Worm (Caenorhabditis elegans) whole organism, L1 larva: ENCODE measurements around the gene F56C3.9.

ENCODE experiments used
- C16A3.4 ChIP-seq: fragments of 150-350 bp; optimal IDR thresholded peaks from 2 replicates; lab custom pipeline; 2014; ENCODE audit warnings: missing biosample characterization, missing genetic modification characterization
- C34B4.2 ChIP-seq: sonication (generic microtip); optimal IDR thresholded peaks from 2 replicates; lab custom pipeline; 2017; ENCODE audit warnings: mild to moderate bottlenecking, missing genetic modification characterization, missing compliant biosample characterization
- F16B12.6 ChIP-seq: fragments of 150-350 bp; optimal IDR thresholded peaks from 2 replicates; lab custom pipeline; 2014; ENCODE audit warnings: missing biosample characterization, missing genetic modification characterization
- Y116A8C.19 ChIP-seq: sonication (generic microtip); optimal IDR thresholded peaks from 2 replicates; lab custom pipeline; 2016; ENCODE audit warnings: missing compliant biosample characterization, missing genetic modification characterization, borderline replicate concordance
- aly-2 ChIP-seq: fragments of 150-350 bp; optimal IDR thresholded peaks from 2 replicates; lab custom pipeline; 2014; ENCODE audit warnings: missing biosample characterization, missing genetic modification characterization
- ama-1 ChIP-seq: fragments of 150-350 bp; optimal IDR thresholded peaks from 2 replicates; lab custom pipeline; 2014
- blmp-1 ChIP-seq: fragments of 150-350 bp; optimal IDR thresholded peaks from 2 replicates; lab custom pipeline; 2014; ENCODE audit warnings: missing biosample characterization, missing genetic modification characterization
- ceh-63 ChIP-seq: fragments of 200-800 bp; sonication (Bioruptor generic); optimal IDR thresholded peaks from 2 replicates; lab custom pipeline; 2018; ENCODE audit warnings: mild to moderate bottlenecking, missing genetic modification characterization, missing compliant biosample characterization
- ceh-82 ChIP-seq, 3 experiments: fragments of 150-350 bp in 1 of 3; sonication (generic microtip) in 2 of 3; optimal IDR thresholded peaks; 2 replicates each; lab custom pipeline; 2014 to 2017; ENCODE audit warnings: missing biosample characterization in 3 of 3, missing genetic modification characterization in 3 of 3
- ceh-88 ChIP-seq: fragments of 200-800 bp; sonication (Bioruptor generic); IDR thresholded peaks from 2 replicates; pipeline ENCODE4 v1.3.6; 2022; ENCODE audit warnings: missing genetic modification characterization, missing compliant biosample characterization
- ceh-90 ChIP-seq: sonication (generic microtip); optimal IDR thresholded peaks from 2 replicates; lab custom pipeline; 2016; ENCODE audit warnings: missing genetic modification characterization, missing compliant biosample characterization
- ces-1 ChIP-seq: fragments of 150-350 bp; optimal IDR thresholded peaks from 2 replicates; lab custom pipeline; 2014; ENCODE audit warnings: missing biosample characterization, missing genetic modification reagents, missing genetic modification characterization
- dsc-1 ChIP-seq: sonication (generic microtip); optimal IDR thresholded peaks from 2 replicates; lab custom pipeline; 2016; ENCODE audit warnings: mild to moderate bottlenecking, missing genetic modification characterization, missing compliant biosample characterization
- efl-1 ChIP-seq, 4 experiments: fragments of 150-350 bp; optimal IDR thresholded peaks in 3 of 4; peaks in 1 of 4; 1 replicate in 1 of 4; 2 replicates in 3 of 4; lab custom pipeline; 2014; ENCODE audit warnings: missing biosample characterization in 2 of 4, missing genetic modification characterization in 2 of 4, missing genetic modification reagents in 2 of 4
- efl-3 ChIP-seq: fragments of 200-800 bp; sonication (Bioruptor generic); optimal IDR thresholded peaks from 2 replicates; lab custom pipeline; 2018; ENCODE audit warnings: mild to moderate bottlenecking, missing genetic modification characterization, missing compliant biosample characterization
- egl-27 ChIP-seq, 2 experiments: fragments of 150-350 bp in 1 of 2; sonication (generic microtip); optimal IDR thresholded peaks; 3 replicates each; lab custom pipeline; 2017 to 2018; ENCODE audit warnings: missing biosample characterization in 2 of 2, missing genetic modification characterization in 2 of 2, missing genetic modification reagents in 2 of 2
- elt-3 ChIP-seq, 6 experiments: fragments of 150-350 bp in 1 of 6; sonication (generic microtip); optimal IDR thresholded peaks; 2 replicates each; lab custom pipeline; 2017 to 2018; ENCODE audit warnings: missing biosample characterization in 6 of 6, missing genetic modification characterization in 6 of 6, inconsistent platforms in 1 of 6
- fkh-10 ChIP-seq: sonication (generic microtip); optimal IDR thresholded peaks from 2 replicates; lab custom pipeline; 2017; ENCODE audit warnings: missing biosample characterization, missing genetic modification reagents, missing genetic modification characterization
- fos-1 ChIP-seq: fragments of 150-350 bp; optimal IDR thresholded peaks from 2 replicates; lab custom pipeline; 2014; ENCODE audit warnings: missing biosample characterization, missing genetic modification characterization
- grh-1 ChIP-seq: fragments of 200-800 bp; sonication (Bioruptor generic); IDR thresholded peaks from 2 replicates; pipeline ENCODE4 v1.3.6; 2022; ENCODE audit warnings: missing genetic modification reagents, missing genetic modification characterization, missing compliant biosample characterization
- hlh-4 ChIP-seq: sonication (generic microtip); optimal IDR thresholded peaks from 2 replicates; lab custom pipeline; 2016; ENCODE audit warnings: mild to moderate bottlenecking, missing genetic modification characterization, missing compliant biosample characterization
- hpl-2 ChIP-seq: fragments of 150-350 bp; optimal IDR thresholded peaks from 2 replicates; lab custom pipeline; 2014; ENCODE audit warnings: missing biosample characterization, missing genetic modification reagents, missing genetic modification characterization
- jun-1 ChIP-seq: fragments of 150-350 bp; optimal IDR thresholded peaks from 2 replicates; lab custom pipeline; 2014; ENCODE audit warnings: missing biosample characterization, missing genetic modification reagents, missing genetic modification characterization
- lin-13 ChIP-seq: fragments of 150-350 bp; optimal IDR thresholded peaks from 2 replicates; lab custom pipeline; 2014; ENCODE audit warnings: missing biosample characterization, missing genetic modification reagents, missing genetic modification characterization
- lin-39 ChIP-seq: fragments of 150-350 bp; optimal IDR thresholded peaks from 2 replicates; lab custom pipeline; 2014; ENCODE audit warnings: missing biosample characterization, missing genetic modification reagents, missing genetic modification characterization
- mab-9 ChIP-seq: fragments of 200-800 bp; sonication (Bioruptor generic); IDR thresholded peaks from 2 replicates; pipeline ENCODE4 v1.3.6; 2022; ENCODE audit warnings: missing genetic modification reagents, missing genetic modification characterization, missing compliant biosample characterization
- mdl-1 ChIP-seq, 2 experiments: fragments of 150-350 bp; optimal IDR thresholded peaks; 2 replicates each; lab custom pipeline; 2014 to 2017; ENCODE audit warnings: missing biosample characterization in 2 of 2, missing genetic modification characterization in 2 of 2, inconsistent platforms in 1 of 2
- nhr-11 ChIP-seq: fragments of 150-350 bp; optimal IDR thresholded peaks from 2 replicates; lab custom pipeline; 2014; ENCODE audit warnings: missing biosample characterization, missing genetic modification characterization
- nhr-12 ChIP-seq: sonication (generic microtip); optimal IDR thresholded peaks from 2 replicates; lab custom pipeline; 2017; ENCODE audit warnings: missing biosample characterization, missing genetic modification characterization
- nhr-19 ChIP-seq: fragments of 200-800 bp; sonication (Bioruptor generic); conservative IDR thresholded peaks from 2 replicates; pipeline ENCODE4 v1.3.6; 2022; ENCODE audit warnings: missing genetic modification characterization, missing compliant biosample characterization
- nhr-28 ChIP-seq: fragments of 150-350 bp; optimal IDR thresholded peaks from 2 replicates; lab custom pipeline; 2014; ENCODE audit warnings: missing biosample characterization, missing genetic modification characterization
- nhr-71 ChIP-seq: sonication (generic microtip); optimal IDR thresholded peaks from 2 replicates; lab custom pipeline; 2016; ENCODE audit warnings: mild to moderate bottlenecking, missing genetic modification characterization, moderate library complexity, missing compliant biosample characterization
- nhr-77 ChIP-seq: fragments of 150-350 bp; optimal IDR thresholded peaks from 2 replicates; lab custom pipeline; 2014; ENCODE audit warnings: missing biosample characterization, missing genetic modification characterization
- nhr-84 ChIP-seq: sonication (generic microtip); optimal IDR thresholded peaks from 2 replicates; lab custom pipeline; 2017; ENCODE audit warnings: missing biosample characterization, missing genetic modification characterization
- nhr-85 ChIP-seq: sonication (generic microtip); peaks from one replicate; lab custom pipeline; 2016; ENCODE audit warnings: missing genetic modification characterization, inconsistent platforms, missing compliant biosample characterization
- nhr-90 ChIP-seq: sonication (generic microtip); optimal IDR thresholded peaks from 2 replicates; lab custom pipeline; 2016; ENCODE audit warnings: mild to moderate bottlenecking, missing genetic modification characterization, missing compliant biosample characterization; ENCODE audit not compliant: poor library complexity
- pax-3 ChIP-seq: fragments of 200-800 bp; sonication (Bioruptor generic); optimal IDR thresholded peaks from 2 replicates; lab custom pipeline; 2018; ENCODE audit warnings: mild to moderate bottlenecking, missing genetic modification characterization, moderate library complexity, missing compliant biosample characterization
- rnt-1 ChIP-seq: sonication (generic microtip); optimal IDR thresholded peaks from 2 replicates; lab custom pipeline; 2016; ENCODE audit warnings: mild to moderate bottlenecking, missing genetic modification characterization, moderate library complexity, missing compliant biosample characterization
- skn-1 ChIP-seq: fragments of 150-350 bp; optimal IDR thresholded peaks from 2 replicates; lab custom pipeline; 2014; ENCODE audit warnings: missing biosample characterization, missing genetic modification characterization
- snpc-4 ChIP-seq: fragments of 150-350 bp; optimal IDR thresholded peaks from 2 replicates; lab custom pipeline; 2014; ENCODE audit warnings: missing biosample characterization, missing genetic modification characterization
- snu-23 ChIP-seq: sonication (generic microtip); optimal IDR thresholded peaks from 2 replicates; lab custom pipeline; 2016; ENCODE audit warnings: missing genetic modification characterization, missing compliant biosample characterization
- sup-37 ChIP-seq: fragments of 200-800 bp; sonication (Bioruptor generic); optimal IDR thresholded peaks from 2 replicates; lab custom pipeline; 2018; ENCODE audit warnings: mild to moderate bottlenecking, missing genetic modification characterization, missing compliant biosample characterization
- tlp-1 ChIP-seq: fragments of 150-350 bp; optimal IDR thresholded peaks from 2 replicates; lab custom pipeline; 2014; ENCODE audit warnings: missing biosample characterization, missing genetic modification characterization
- unc-30 ChIP-seq: sonication (generic microtip); optimal IDR thresholded peaks from 2 replicates; lab custom pipeline; 2017; ENCODE audit warnings: missing biosample characterization, missing genetic modification characterization
- unc-62 ChIP-seq: fragments of 150-350 bp; optimal IDR thresholded peaks from 2 replicates; lab custom pipeline; 2014; ENCODE audit warnings: missing biosample characterization, missing genetic modification reagents, missing genetic modification characterization
- unc-86 ChIP-seq: sonication (generic microtip); optimal IDR thresholded peaks from 2 replicates; lab custom pipeline; 2016; ENCODE audit warnings: missing genetic modification characterization, missing compliant biosample characterization
- vab-15 ChIP-seq: sonication (generic microtip); optimal IDR thresholded peaks from 2 replicates; lab custom pipeline; 2017; ENCODE audit warnings: missing genotype, mild to moderate bottlenecking, missing genetic modification characterization, missing compliant biosample characterization
- xbp-1 ChIP-seq: sonication (generic microtip); optimal IDR thresholded peaks from 2 replicates; lab custom pipeline; 2016; ENCODE audit warnings: missing genetic modification characterization, missing compliant biosample characterization
- zag-1 ChIP-seq: fragments of 150-350 bp; optimal IDR thresholded peaks from 2 replicates; lab custom pipeline; 2014; ENCODE audit warnings: missing biosample characterization, missing genetic modification characterization
- zip-4 ChIP-seq: fragments of 200-800 bp; sonication (Bioruptor generic); optimal IDR thresholded peaks from 2 replicates; lab custom pipeline; 2018; ENCODE audit warnings: mild to moderate bottlenecking, missing genetic modification characterization, moderate library complexity, missing compliant biosample characterization

F56C3.9 gene

ce11 chrX:1401259-1401658, 7.5 kb upstream of the F56C3.9 start, which contains the start of gene ZK402.5:
ZK402.5 (minus strand) TSS chrX:1401359.
- no peak for TF ChIP-seq zip-4
- TF ChIP-seq lin-39 (tag; lab: Kevin White, UChicago): no peak
- no peak for TF ChIP-seq xbp-1
- TF ChIP-seq mab-9 (GFP tag; lab: Robert Waterston, UW): no peak
- no peak for TF ChIP-seq unc-30 (tag; lab: Kevin White, UChicago)
- no peak for TF ChIP-seq nhr-12 (tag; lab: Kevin White, UChicago)
- TF ChIP-seq hlh-4 (tag; lab: Kevin White, UChicago): no peak
- no peak for TF ChIP-seq nhr-77 (tag; lab: Kevin White, UChicago)
- no peak for TF ChIP-seq zag-1 (tag; lab: Kevin White, UChicago)
- no peak for TF ChIP-seq sup-37
- no peak for TF ChIP-seq C34B4.2 (tag; lab: Kevin White, UChicago)
- TF ChIP-seq ceh-63 (GFP tag; lab: Kevin White, UChicago): no peak
- no peak for TF ChIP-seq C16A3.4 (tag; lab: Kevin White, UChicago)
- TF ChIP-seq, all 84 proteins: peak for 0

ce11 chrX:1397516-1397915, 3.7 kb upstream of the F56C3.9 start, which contains the start of gene H39E20.1:
H39E20.1 (minus strand) TSS chrX:1397616.
- TF ChIP-seq nhr-85 (no peak), snpc-4 (tag; lab: Kevin White, UChicago) (no peak), elt-3 (tag; optimal IDR thresholded peaks at IDR 0.05; lab: Kevin White, UChicago) (no peak), aly-2 (tag; lab: Kevin White, UChicago) (no peak), egl-27 (tag; optimal IDR thresholded peaks at IDR 0.05; lab: Kevin White, UChicago) (no peak), efl-3 (no peak), efl-1 (optimal IDR thresholded peaks at IDR 0.05; lab: Kevin White, UChicago) (no peak), efl-1 (GFP tag; optimal IDR thresholded peaks at IDR 0.05 in 1 of 2; lab: Kevin White, UChicago) (no peak), hlh-4 (tag; lab: Kevin White, UChicago) (no peak), skn-1 (tag; lab: Kevin White, UChicago) (no peak), fos-1 (no peak), pax-3 (tag; lab: Kevin White, UChicago) (no peak), nhr-11 (tag; lab: Kevin White, UChicago) (no peak), nhr-71 (no peak), ceh-90 (tag; lab: Kevin White, UChicago) (no peak), nhr-19 (GFP tag; lab: Robert Waterston, UW) (no peak), sup-37 (no peak), nhr-28 (tag; lab: Kevin White, UChicago) (no peak), grh-1 (no peak)

- TF ChIP-seq ceh-88 (GFP tag; lab: Robert Waterston, UW): no peak
- TF ChIP-seq unc-62 (GFP tag; lab: Kevin White, UChicago): no peak
- no peak for TF ChIP-seq lin-13 (GFP tag; lab: Kevin White, UChicago)
- no peak for TF ChIP-seq ces-1 (GFP tag; lab: Kevin White, UChicago)
- TF ChIP-seq ama-1 (lab: Kevin White, UChicago): no peak
- TF ChIP-seq elt-3 (tag; optimal IDR thresholded peaks at IDR 0.05; lab: Kevin White, UChicago): peak in 1 of 6 experiments; percentile 87
- no peak for TF ChIP-seq Y116A8C.19 (tag; lab: Kevin White, UChicago)
- TF ChIP-seq nhr-90 (tag; lab: Kevin White, UChicago): no peak
- no peak for TF ChIP-seq fkh-10 (GFP tag; lab: Kevin White, UChicago)
- no peak for TF ChIP-seq zag-1 (tag; lab: Kevin White, UChicago)
- no peak for TF ChIP-seq unc-86 (tag; lab: Kevin White, UChicago)
- peak; percentile 78 for TF ChIP-seq nhr-85
- no peak for TF ChIP-seq ceh-82 (tag; optimal IDR thresholded peaks at IDR 0.05; lab: Kevin White, UChicago)
- peak; percentile 10 for TF ChIP-seq blmp-1 (tag; lab: Kevin White, UChicago)
- no peak for TF ChIP-seq vab-15
- peak; percentile 3 for TF ChIP-seq jun-1
- peak; percentile 35 for TF ChIP-seq skn-1 (tag; lab: Kevin White, UChicago)
- TF ChIP-seq rnt-1 (tag; lab: Kevin White, UChicago): peak; percentile 39
- TF ChIP-seq mdl-1 (tag; optimal IDR thresholded peaks at IDR 0.05; lab: Kevin White, UChicago): peak in 1 of 2 experiments; percentile 19
- TF ChIP-seq hpl-2 (GFP tag; lab: Kevin White, UChicago): no peak
- no peak for TF ChIP-seq dsc-1
- peak; percentile 71 for TF ChIP-seq nhr-19 (GFP tag; lab: Robert Waterston, UW)
- no peak for TF ChIP-seq egl-27 (tag; optimal IDR thresholded peaks at IDR 0.05; lab: Kevin White, UChicago)
- TF ChIP-seq lin-39 (tag; lab: Kevin White, UChicago): no peak
- no peak for TF ChIP-seq tlp-1
- no peak for TF ChIP-seq nhr-77 (tag; lab: Kevin White, UChicago)
- TF ChIP-seq snu-23 (GFP tag; lab: Kevin White, UChicago): peak; percentile 18
- peak; percentile 63 for TF ChIP-seq nhr-71
- TF ChIP-seq F16B12.6 (tag; lab: Kevin White, UChicago): no peak
- TF ChIP-seq nhr-84 (tag; lab: Kevin White, UChicago): no peak
Measured at ce11 chrX:1395793-1396192, 2.0 kb upstream of the F56C3.9 start.
